Worm (Caenorhabditis elegans) whole organism, early embryonic: ENCODE measurements around the gene srj-22.

ENCODE experiments used
- B0310.2 ChIP-seq: sonication (generic microtip); optimal IDR thresholded peaks from 2 replicates; lab custom pipeline; 2016; ENCODE audit warnings: mild to moderate bottlenecking, missing genetic modification characterization, missing compliant biosample characterization
- F13C5.2 ChIP-seq: sonication (generic microtip); optimal IDR thresholded peaks from 2 replicates; lab custom pipeline; 2017; ENCODE audit warnings: mild to moderate bottlenecking, missing genetic modification characterization, inconsistent platforms, missing compliant biosample characterization
- aly-1 ChIP-seq: sonication (generic microtip); optimal IDR thresholded peaks from 2 replicates; lab custom pipeline; 2016; ENCODE audit warnings: missing genetic modification characterization, missing compliant biosample characterization
- ama-1 ChIP-seq: fragments of 150-350 bp; optimal IDR thresholded peaks from 2 replicates; lab custom pipeline; 2014
- ceh-13 ChIP-seq: fragments of 200-800 bp; sonication (Bioruptor generic); optimal IDR thresholded peaks from 2 replicates; lab custom pipeline; 2018; ENCODE audit warnings: mild to moderate bottlenecking, missing genetic modification characterization, missing compliant biosample characterization
- ceh-36 ChIP-seq: sonication (generic microtip); optimal IDR thresholded peaks from 2 replicates; lab custom pipeline; 2016; ENCODE audit warnings: missing genetic modification characterization, inconsistent platforms, missing compliant biosample characterization
- ets-7 ChIP-seq: sonication (generic microtip); optimal IDR thresholded peaks from 2 replicates; lab custom pipeline; 2016; ENCODE audit warnings: missing genotype, missing genetic modification characterization, missing compliant biosample characterization
- flt-1 ChIP-seq: fragments of 200-800 bp; sonication (Bioruptor generic); IDR thresholded peaks from 2 replicates; pipeline ENCODE4 v1.3.6; 2022; ENCODE audit warnings: missing genetic modification characterization, missing compliant biosample characterization
- hmbx-1 ChIP-seq: sonication (generic microtip); optimal IDR thresholded peaks from 2 replicates; lab custom pipeline; 2016; ENCODE audit warnings: mild to moderate bottlenecking, missing genetic modification characterization, missing compliant biosample characterization
- hmg-4 ChIP-seq: fragments of 200-800 bp; sonication (Bioruptor generic); optimal IDR thresholded peaks from 2 replicates; lab custom pipeline; 2018; ENCODE audit warnings: mild to moderate bottlenecking, missing genetic modification characterization, missing compliant biosample characterization
- hnd-1 ChIP-seq: sonication (generic microtip); optimal IDR thresholded peaks from 2 replicates; lab custom pipeline; 2016; ENCODE audit warnings: missing genetic modification characterization, missing compliant biosample characterization
- pes-1 ChIP-seq: fragments of 200-800 bp; sonication (Bioruptor generic); IDR thresholded peaks from 2 replicates; pipeline ENCODE4 v1.3.6; 2022; ENCODE audit warnings: missing genetic modification reagents, missing genetic modification characterization, missing compliant biosample characterization
- scrt-1 ChIP-seq: fragments of 200-800 bp; sonication (Bioruptor generic); IDR thresholded peaks from 2 replicates; pipeline ENCODE4 v1.3.6; 2022; ENCODE audit warnings: missing genetic modification characterization, missing compliant biosample characterization
- sea-1 ChIP-seq: fragments of 200-800 bp; sonication (Bioruptor generic); conservative IDR thresholded peaks from 2 replicates; pipeline ENCODE4 v1.3.6; 2022; ENCODE audit warnings: missing genetic modification characterization, missing compliant biosample characterization
- tbx-11 ChIP-seq: fragments of 200-800 bp; sonication (Bioruptor generic); IDR thresholded peaks from 2 replicates; pipeline ENCODE4 v1.3.6; 2022; ENCODE audit warnings: missing genetic modification characterization, missing compliant biosample characterization
- tbx-37 ChIP-seq: fragments of 200-800 bp; sonication (Bioruptor generic); conservative IDR thresholded peaks from 2 replicates; pipeline ENCODE4 v1.3.6; 2022; ENCODE audit warnings: missing genetic modification reagents, missing genetic modification characterization, missing compliant biosample characterization
- tra-4 ChIP-seq: sonication (generic microtip); optimal IDR thresholded peaks from 2 replicates; lab custom pipeline; 2017; ENCODE audit warnings: missing genetic modification characterization, missing compliant biosample characterization

srj-22 gene

DNA sequence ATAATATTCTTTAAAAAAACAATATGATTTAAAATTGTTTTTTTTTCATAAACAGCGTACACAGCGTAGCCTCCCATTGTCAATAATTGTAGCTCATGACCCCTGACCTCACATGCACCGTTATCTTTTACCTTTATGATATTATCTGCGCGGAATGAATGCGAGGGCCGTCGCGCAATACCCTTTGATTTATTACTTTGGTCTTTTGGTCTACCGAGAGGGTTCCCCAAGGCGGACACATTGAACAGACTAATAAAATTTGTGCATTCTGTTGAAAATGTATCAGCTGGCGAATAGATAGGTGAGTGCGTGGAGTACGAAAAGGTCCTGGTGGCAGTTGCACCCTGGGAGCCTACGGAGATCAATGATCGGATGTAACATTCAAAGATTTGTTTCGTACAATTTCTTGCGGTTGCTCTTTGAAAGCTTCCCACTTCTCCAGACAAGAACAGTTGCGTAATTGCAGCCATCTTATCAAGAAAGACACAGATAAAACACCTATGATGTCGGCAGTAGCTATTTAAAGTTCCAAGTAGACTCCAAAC, 23.2 kb downstream of the srj-22 start:
- TF ChIP-seq flt-1 (GFP tag; lab: Robert Waterston, UW) (no peak), hmg-4 (GFP tag; lab: Kevin White, UChicago) (no peak), aly-1 (no peak), hnd-1 (tag; lab: Kevin White, UChicago) (no peak), ets-7 (tag; lab: Kevin White, UChicago) (no peak), ceh-36 (tag; lab: Kevin White, UChicago) (no peak), hmbx-1 (no peak), ama-1 (no peak)

ce11 chrV:10719833-10720170, 23.7 kb downstream of the srj-22 start:
- TF ChIP-seq ceh-36 (tag; lab: Kevin White, UChicago) (no peak), sea-1 (0 out of 2 replicates have a peak, but pooled peaks have one; percentile 13)

DNA sequence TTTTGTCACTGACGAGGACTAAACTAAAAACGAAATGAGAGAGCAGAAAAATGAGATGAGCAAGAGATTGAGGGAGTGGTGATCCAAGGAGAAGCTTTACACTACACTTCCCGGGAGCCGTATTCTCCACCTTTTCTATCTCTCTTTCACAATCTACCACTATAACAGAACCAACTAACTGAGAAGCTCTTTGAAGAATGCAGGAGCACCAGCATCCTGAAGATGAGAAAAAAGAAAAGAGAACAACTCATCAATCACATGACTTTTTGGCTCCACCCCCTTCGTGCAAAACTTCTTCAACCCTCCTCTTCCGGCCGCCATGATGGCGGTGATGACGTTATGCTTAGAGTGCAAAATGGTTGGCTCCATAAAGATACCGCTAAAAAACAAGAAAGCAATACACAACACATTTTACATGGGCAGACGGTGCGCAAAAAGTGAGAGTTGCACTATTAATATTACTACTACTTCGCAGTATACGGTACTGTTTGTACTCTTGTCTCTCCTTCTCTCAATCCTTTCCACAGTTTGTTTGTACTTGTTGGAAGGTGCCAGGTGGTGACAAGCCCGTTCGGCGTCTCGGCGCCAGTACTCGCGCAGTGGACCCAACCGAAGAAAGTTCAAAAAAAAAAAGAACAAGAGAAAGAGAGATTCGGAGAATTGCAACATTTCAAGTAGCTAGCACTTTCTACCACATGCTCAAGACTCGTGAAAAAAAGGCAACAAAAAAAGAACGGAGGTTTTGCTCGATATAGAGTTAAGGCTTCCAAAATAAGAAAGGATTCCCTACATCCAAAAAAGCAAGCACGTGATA, 24.3 kb downstream of the srj-22 start:
- TF ChIP-seq ceh-36 (tag; lab: Kevin White, UChicago) (no peak), hmbx-1 (no peak), ets-7 (tag; lab: Kevin White, UChicago) (no peak), B0310.2 (tag; lab: Kevin White, UChicago) (no peak), scrt-1 (GFP tag; lab: Robert Waterston, UW) (no peak), sea-1 (no peak), flt-1 (GFP tag; lab: Robert Waterston, UW) (no peak), aly-1 (no peak), F13C5.2 (tag; lab: Kevin White, UChicago) (no peak), ceh-13 (GFP tag; lab: Kevin White, UChicago) (no peak), tra-4 (tag; lab: Kevin White, UChicago) (no peak)

- TF ChIP-seq F13C5.2 (tag; lab: Kevin White, UChicago) (no peak), hnd-1 (tag; lab: Kevin White, UChicago) (no peak), ceh-13 (GFP tag; lab: Kevin White, UChicago) (no peak), ceh-36 (tag; lab: Kevin White, UChicago) (no peak), tra-4 (tag; lab: Kevin White, UChicago) (no peak), ets-7 (tag; lab: Kevin White, UChicago) (no peak), aly-1 (no peak), tbx-37 (GFP tag; lab: Robert Waterston, UW) (no peak)
Measured at ce11 chrV:10718037-10718436, 25.5 kb downstream of the srj-22 start.

DNA sequence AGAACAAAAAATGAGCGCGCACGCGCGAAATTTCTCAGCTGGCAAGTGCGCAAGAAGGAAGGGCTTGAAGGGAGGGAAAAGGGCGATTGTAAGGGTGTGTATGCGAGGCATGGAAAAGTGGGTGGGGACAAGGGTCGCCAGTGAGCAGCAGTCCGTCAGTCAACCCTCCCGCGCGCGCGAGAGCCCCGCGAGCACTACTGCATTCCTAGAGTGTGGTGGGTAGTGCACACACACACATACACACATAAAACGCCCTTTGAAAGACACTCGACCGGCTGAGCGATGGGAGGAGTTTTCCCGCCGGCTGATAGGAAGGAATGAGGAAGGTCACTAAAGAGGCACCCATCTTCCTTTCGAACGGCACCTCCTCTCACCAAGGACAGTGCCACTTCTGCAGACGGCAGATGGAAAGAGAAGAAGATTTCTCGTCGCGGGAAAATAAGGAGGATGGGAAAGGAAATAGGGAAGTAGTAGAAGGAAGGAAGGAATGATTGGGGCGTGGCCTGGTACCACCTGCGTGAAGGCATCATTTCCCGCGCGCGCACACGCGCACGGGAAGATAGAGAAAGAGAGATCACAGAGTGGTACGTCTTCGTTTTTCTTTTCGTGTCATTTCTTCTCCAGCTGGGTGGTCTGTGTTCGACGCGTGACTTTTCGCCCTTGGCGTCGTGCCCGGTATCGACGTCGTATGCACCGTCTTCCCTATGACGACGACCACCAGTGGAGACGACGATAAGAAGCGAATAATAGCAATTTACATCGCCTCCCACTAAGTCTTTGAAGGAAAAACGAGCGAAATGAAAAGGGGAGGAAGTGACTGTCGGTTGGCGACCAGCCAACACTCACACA, 26.5 kb downstream of the srj-22 start:
- TF ChIP-seq flt-1 (GFP tag; lab: Robert Waterston, UW) (no peak; the same call in 1 of the 2 replicates), hnd-1 (tag; lab: Kevin White, UChicago) (no peak), hmg-4 (GFP tag; lab: Kevin White, UChicago) (no peak), sea-1 (no peak; the same call in 1 of the 2 replicates), aly-1 (peak; percentile 53), ets-7 (tag; lab: Kevin White, UChicago) (no peak), ceh-13 (GFP tag; lab: Kevin White, UChicago) (no peak), ama-1 (no peak), pes-1 (GFP tag; lab: Robert Waterston, UW) (0 out of 2 replicates have a peak, but pooled peaks have one; percentile 39), F13C5.2 (tag; lab: Kevin White, UChicago) (peak; percentile 52)

ce11 chrV:10715158-10716152, 28.1 kb downstream of the srj-22 start:
- TF ChIP-seq F13C5.2 (tag; lab: Kevin White, UChicago) (peak; percentile 28), hmg-4 (GFP tag; lab: Kevin White, UChicago) (peak; percentile 46), tra-4 (tag; lab: Kevin White, UChicago) (no peak), hnd-1 (tag; lab: Kevin White, UChicago) (no peak)

ce11 chrV:10714630-10715029, 28.9 kb downstream of the srj-22 start:
- TF ChIP-seq hmbx-1 (no peak), sea-1 (no peak), B0310.2 (tag; lab: Kevin White, UChicago) (no peak), tbx-11 (GFP tag; lab: Robert Waterston, UW) (no peak), ama-1 (no peak), flt-1 (GFP tag; lab: Robert Waterston, UW) (no peak), tra-4 (tag; lab: Kevin White, UChicago) (no peak), F13C5.2 (tag; lab: Kevin White, UChicago) (no peak), aly-1 (no peak), scrt-1 (GFP tag; lab: Robert Waterston, UW) (no peak), hmg-4 (GFP tag; lab: Kevin White, UChicago) (no peak), pes-1 (GFP tag; lab: Robert Waterston, UW) (no peak), hnd-1 (tag; lab: Kevin White, UChicago) (no peak)
